Worm (Caenorhabditis elegans) whole organism, L2 larva: Measurements from ENCODE around the gene ZK596.3.

Source experiments
- C34F6.9 ChIP-seq: fragments of 150-350 bp; optimal IDR thresholded peaks from 2 replicates; lab custom pipeline; 2014; ENCODE audit warnings: missing biosample characterization, missing genetic modification characterization
- R02D3.7 ChIP-seq: fragments of 150-350 bp; optimal IDR thresholded peaks from 2 replicates; lab custom pipeline; 2014; ENCODE audit warnings: missing biosample characterization, missing genetic modification characterization
- ZK546.5 ChIP-seq: sonication (generic microtip); optimal IDR thresholded peaks from 2 replicates; lab custom pipeline; 2017; ENCODE audit warnings: missing biosample characterization, missing genetic modification characterization
- aly-2 ChIP-seq: fragments of 150-350 bp; optimal IDR thresholded peaks from 2 replicates; lab custom pipeline; 2014; ENCODE audit warnings: missing biosample characterization, missing genetic modification characterization
- ama-1 ChIP-seq: fragments of 150-350 bp; optimal IDR thresholded peaks from 2 replicates; lab custom pipeline; 2018; ENCODE audit warnings: inconsistent platforms
- ceh-16 ChIP-seq: fragments of 150-350 bp; optimal IDR thresholded peaks from 2 replicates; lab custom pipeline; 2014; ENCODE audit warnings: missing biosample characterization, missing genetic modification characterization
- crh-2 ChIP-seq: sonication (generic microtip); optimal IDR thresholded peaks from 2 replicates; lab custom pipeline; 2017; ENCODE audit warnings: missing biosample characterization, missing genetic modification characterization
- dmd-4 ChIP-seq: sonication (generic microtip); optimal IDR thresholded peaks from 2 replicates; lab custom pipeline; 2017; ENCODE audit warnings: missing biosample characterization, missing genetic modification characterization
- elt-1 ChIP-seq: fragments of 150-350 bp; optimal IDR thresholded peaks from 2 replicates; lab custom pipeline; 2014; ENCODE audit warnings: missing biosample characterization, missing genetic modification characterization
- elt-3 ChIP-seq: sonication (generic microtip); optimal IDR thresholded peaks from 2 replicates; lab custom pipeline; 2017; ENCODE audit warnings: missing biosample characterization, missing genetic modification characterization
- fos-1 ChIP-seq: fragments of 150-350 bp; optimal IDR thresholded peaks from 2 replicates; lab custom pipeline; 2014; ENCODE audit warnings: missing biosample characterization, missing genetic modification characterization
- gmeb-1 ChIP-seq: fragments of 150-350 bp; optimal IDR thresholded peaks from 2 replicates; lab custom pipeline; 2014; ENCODE audit warnings: missing biosample characterization, missing genetic modification characterization
- lin-11 ChIP-seq: fragments of 150-350 bp; sonication (generic microtip); optimal IDR thresholded peaks from 2 replicates; lab custom pipeline; 2014; ENCODE audit warnings: missing biosample characterization, missing genetic modification characterization, inconsistent platforms, mixed read lengths
- lin-13 ChIP-seq: fragments of 150-350 bp; optimal IDR thresholded peaks from 2 replicates; lab custom pipeline; 2014; ENCODE audit warnings: missing biosample characterization, missing genetic modification reagents, missing genetic modification characterization
- lsy-2 ChIP-seq, 2 experiments: fragments of 150-350 bp in 1 of 2; sonication (generic microtip) in 1 of 2; optimal IDR thresholded peaks; 2 replicates each; lab custom pipeline; 2014 to 2017; ENCODE audit warnings: missing biosample characterization in 2 of 2, missing genetic modification characterization in 2 of 2
- mab-5 ChIP-seq: fragments of 150-350 bp; optimal IDR thresholded peaks from 2 replicates; lab custom pipeline; 2014; ENCODE audit warnings: missing biosample characterization, missing genetic modification characterization
- mdl-1 ChIP-seq, 2 experiments: fragments of 150-350 bp in 1 of 2; sonication (generic microtip) in 1 of 2; optimal IDR thresholded peaks; 2 replicates each; lab custom pipeline; 2017; ENCODE audit warnings: missing biosample characterization in 2 of 2, missing genetic modification characterization in 2 of 2
- nhr-11 ChIP-seq: fragments of 150-350 bp; optimal IDR thresholded peaks from 2 replicates; lab custom pipeline; 2014; ENCODE audit warnings: missing biosample characterization, missing genetic modification characterization
- nhr-129 ChIP-seq: fragments of 150-350 bp; optimal IDR thresholded peaks from 2 replicates; lab custom pipeline; 2014; ENCODE audit warnings: missing biosample characterization, missing genetic modification characterization
- nhr-21 ChIP-seq: fragments of 150-350 bp; optimal IDR thresholded peaks from 2 replicates; lab custom pipeline; 2014; ENCODE audit warnings: missing biosample characterization, missing genetic modification characterization
- nhr-23 ChIP-seq: fragments of 150-350 bp; optimal IDR thresholded peaks from 2 replicates; lab custom pipeline; 2014; ENCODE audit warnings: missing biosample characterization, missing genetic modification reagents, missing genetic modification characterization
- nhr-25 ChIP-seq: fragments of 150-350 bp; sonication (generic microtip); optimal IDR thresholded peaks from 3 replicates; lab custom pipeline; 2014; ENCODE audit warnings: missing biosample characterization, missing genetic modification characterization
- nhr-6 ChIP-seq: fragments of 150-350 bp; optimal IDR thresholded peaks from 2 replicates; lab custom pipeline; 2014; ENCODE audit warnings: missing biosample characterization, missing genetic modification characterization
- nhr-77 ChIP-seq: fragments of 150-350 bp; optimal IDR thresholded peaks from 2 replicates; lab custom pipeline; 2014; ENCODE audit warnings: missing biosample characterization, missing genetic modification characterization
- peb-1 ChIP-seq: fragments of 150-350 bp; optimal IDR thresholded peaks from 2 replicates; lab custom pipeline; 2014; ENCODE audit warnings: missing biosample characterization, missing genetic modification characterization
- sem-4 ChIP-seq: fragments of 150-350 bp; optimal IDR thresholded peaks from 2 replicates; lab custom pipeline; 2014; ENCODE audit warnings: missing biosample characterization, missing genetic modification reagents, missing genetic modification characterization
- skn-1 ChIP-seq: sonication (generic microtip); optimal IDR thresholded peaks from 2 replicates; lab custom pipeline; 2017; ENCODE audit warnings: missing biosample characterization, missing genetic modification characterization
- sma-3 ChIP-seq: sonication (generic microtip); optimal IDR thresholded peaks from 2 replicates; lab custom pipeline; 2016; ENCODE audit warnings: missing genetic modification reagents, missing genetic modification characterization, missing compliant biosample characterization
- sma-9 ChIP-seq, 2 experiments: fragments of 150-350 bp in 1 of 2; sonication (generic microtip) in 1 of 2; optimal IDR thresholded peaks; 2 replicates each; lab custom pipeline; 2014 to 2016; ENCODE audit warnings: missing genetic modification characterization in 2 of 2, mild to moderate bottlenecking in 1 of 2, missing biosample characterization in 1 of 2, missing compliant biosample characterization in 1 of 2, missing genetic modification reagents in 1 of 2, moderate library complexity in 1 of 2
- zag-1 ChIP-seq: fragments of 150-350 bp; optimal IDR thresholded peaks from 2 replicates; lab custom pipeline; 2014; ENCODE audit warnings: missing biosample characterization, missing genetic modification characterization
- ztf-1 ChIP-seq: fragments of 200-800 bp; sonication (Bioruptor generic); conservative IDR thresholded peaks from 2 replicates; pipeline ENCODE4 v1.3.6; 2022; ENCODE audit warnings: missing genetic modification characterization, missing compliant biosample characterization
- ztf-4 ChIP-seq: fragments of 150-350 bp; optimal IDR thresholded peaks from 2 replicates; lab custom pipeline; 2014; ENCODE audit warnings: missing biosample characterization, missing genetic modification characterization

The ZK596.3 gene

ce11 chrIV:10915388-10915787 is 11.2 kb upstream of the ZK596.3 start, which contains the start of gene ZK593.3:
Gene ZK593.3, plus strand, starts transcription at chrIV:10915688.
- TF ChIP-seq C34F6.9: no peak
- no peak for TF ChIP-seq ZK546.5 (tag; lab: Kevin White, UChicago)

- TF ChIP-seq lin-11 (no peak), ama-1 (lab: Kevin White, UChicago) (no peak), lsy-2 (tag; optimal IDR thresholded peaks at IDR 0.05; lab: Kevin White, UChicago) (no peak), ztf-1 (GFP tag; lab: Robert Waterston, UW) (no peak), sem-4 (tag; lab: Kevin White, UChicago) (no peak)
Observed at ce11 chrIV:10913081-10913480, 8.9 kb upstream of the ZK596.3 start, which contains the start of gene ZK593.2. Gene ZK593.2, plus strand, starts transcription at chrIV:10913381.

ce11 chrIV:10909708-10910107 is 5.5 kb upstream of the ZK596.3 start, which contains the start of gene pyk-2:
Gene pyk-2, plus strand, starts transcription at chrIV:10909913.
- TF ChIP-seq zag-1 (no peak), elt-3 (tag; lab: Kevin White, UChicago) (no peak), skn-1 (tag; lab: Kevin White, UChicago) (no peak), sma-9 (GFP tag; optimal IDR thresholded peaks at IDR 0.05; lab: Kevin White, UChicago) (peak; percentile 78), sma-9 (tag; optimal IDR thresholded peaks at IDR 0.05; lab: Kevin White, UChicago) (no peak), crh-2 (tag; lab: Kevin White, UChicago) (peak; percentile 64), mab-5 (no peak), gmeb-1 (tag; lab: Kevin White, UChicago) (no peak), sma-3 (GFP tag; lab: Kevin White, UChicago) (peak; percentile 48), fos-1 (tag; lab: Kevin White, UChicago) (peak; percentile 70), nhr-6 (no peak), nhr-129 (peak; percentile 45)

ce11 chrIV:10909206-10909605 is 5.0 kb upstream of the ZK596.3 start, which contains the start of gene ZK596.2:
Gene ZK596.2, minus strand, starts transcription at chrIV:10909306.
- TF ChIP-seq nhr-77 (tag; lab: Kevin White, UChicago): no peak
- TF ChIP-seq ceh-16 (tag; lab: Kevin White, UChicago): no peak
- no peak for TF ChIP-seq nhr-11
- TF ChIP-seq elt-1 (tag; lab: Kevin White, UChicago): no peak
- no peak for TF ChIP-seq mdl-1 (tag; optimal IDR thresholded peaks at IDR 0.05; lab: Kevin White, UChicago)
- no peak for TF ChIP-seq lsy-2 (tag; optimal IDR thresholded peaks at IDR 0.05; lab: Kevin White, UChicago)
- no peak for TF ChIP-seq lin-13
- no peak for TF ChIP-seq fos-1 (tag; lab: Kevin White, UChicago)
- no peak for TF ChIP-seq peb-1 (tag; lab: Kevin White, UChicago)
- no peak for TF ChIP-seq lin-11
- no peak for TF ChIP-seq nhr-21
- no peak for TF ChIP-seq R02D3.7 (tag; lab: Kevin White, UChicago)
- no peak for TF ChIP-seq nhr-23 (tag; lab: Kevin White, UChicago)
- TF ChIP-seq ZK546.5 (tag; lab: Kevin White, UChicago): no peak
- no peak for TF ChIP-seq skn-1 (tag; lab: Kevin White, UChicago)
- TF ChIP-seq dmd-4: no peak
- TF ChIP-seq gmeb-1 (tag; lab: Kevin White, UChicago): no peak
- TF ChIP-seq, all 48 proteins: peak for 0

- TF ChIP-seq nhr-25 (no peak), lin-13 (no peak), aly-2 (tag; lab: Kevin White, UChicago) (no peak), ztf-4 (tag; lab: Kevin White, UChicago) (no peak), mdl-1 (tag; optimal IDR thresholded peaks at IDR 0.05; lab: Kevin White, UChicago) (no peak), sma-3 (GFP tag; lab: Kevin White, UChicago) (no peak), nhr-21 (no peak)
Observed at ce11 chrIV:10902476-10902875, 1.7 kb downstream of the ZK596.3 start.

- no peak for TF ChIP-seq nhr-11
- TF ChIP-seq, all 48 proteins: peak for 0
Observed at ce11 chrIV:10900083-10900482, 4.1 kb downstream of the ZK596.3 start, which contains the start of gene srlf-30. Gene srlf-30, plus strand, starts transcription at chrIV:10900383.
